Worm (Caenorhabditis elegans) whole organism, midembryonic: ENCODE data around the gene ergi-2.

Experiments
- cog-1 ChIP-seq: sonication (generic microtip); optimal IDR thresholded peaks from 2 replicates; lab custom pipeline; 2016; ENCODE audit warnings: missing genetic modification characterization, missing compliant biosample characterization
- tab-1 ChIP-seq: fragments of 200-800 bp; sonication (Bioruptor generic); IDR thresholded peaks from 2 replicates; pipeline ENCODE4 v1.3.6; 2022; ENCODE audit warnings: missing genetic modification characterization, missing compliant biosample characterization
- ztf-29 ChIP-seq: fragments of 200-800 bp; sonication (Bioruptor generic); IDR thresholded peaks from 2 replicates; pipeline ENCODE4 v1.3.6; 2022; ENCODE audit warnings: missing genetic modification reagents, missing genetic modification characterization, missing compliant biosample characterization

DNA sequence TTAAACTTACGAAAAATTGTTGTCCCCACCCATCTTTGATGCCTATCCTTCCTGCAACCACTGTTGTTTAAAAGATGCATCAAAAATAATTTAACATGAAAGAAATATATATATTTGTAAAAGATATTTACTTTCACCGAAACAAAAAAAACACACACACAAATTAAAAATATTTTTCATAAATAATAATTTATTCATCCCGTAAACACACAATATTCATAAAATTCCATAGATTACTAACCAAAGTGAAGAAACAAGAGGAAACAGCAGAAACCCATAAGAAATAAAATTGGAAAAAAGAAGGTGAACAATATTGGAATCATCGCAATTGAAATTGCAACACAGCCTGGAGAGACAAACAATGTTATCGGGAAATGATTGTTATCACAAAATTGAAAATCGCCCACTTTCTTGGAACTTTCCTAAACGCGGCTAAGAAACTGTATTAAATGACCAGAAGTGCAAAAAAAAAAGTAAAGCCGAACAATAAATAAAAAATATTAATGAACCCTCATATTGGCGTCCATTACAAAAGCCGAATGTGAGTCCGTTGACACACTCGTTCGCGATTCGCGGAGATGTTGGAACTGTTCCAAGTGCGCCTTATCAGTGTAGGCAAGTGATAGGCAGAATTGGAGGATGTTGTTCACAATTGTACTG, 3.1 kb downstream of the ergi-2 start, which contains the start of gene slc-25A18.1:
- TF ChIP-seq ztf-29 (GFP tag; lab: Robert Waterston, UW) (no peak), cog-1 (tag; lab: Kevin White, UChicago) (no peak), tab-1 (no peak)
